Worm (Caenorhabditis elegans) whole organism, L3 larva: Measurements from ENCODE around the gene srxa-14.

ENCODE experiments used
- elt-2 ChIP-seq: sonication (generic microtip); optimal IDR thresholded peaks from 2 replicates; lab custom pipeline; 2016; ENCODE audit warnings: missing genetic modification reagents, mild to moderate bottlenecking, missing genetic modification characterization, missing compliant biosample characterization
- eor-1 ChIP-seq, 2 experiments: fragments of 150-350 bp; optimal IDR thresholded peaks; 2 replicates each; lab custom pipeline; 2014 to 2018; ENCODE audit warnings: missing biosample characterization in 2 of 2, missing genetic modification characterization in 2 of 2
- nhr-11 ChIP-seq: fragments of 150-350 bp; optimal IDR thresholded peaks from 2 replicates; lab custom pipeline; 2014; ENCODE audit warnings: missing biosample characterization, missing genetic modification characterization
- nhr-43 ChIP-seq: sonication (generic microtip); optimal IDR thresholded peaks from 2 replicates; lab custom pipeline; 2016; ENCODE audit warnings: mild to moderate bottlenecking, missing genetic modification characterization, missing compliant biosample characterization; ENCODE audit not compliant: poor library complexity, severe bottlenecking
- nhr-77 ChIP-seq: fragments of 150-350 bp; optimal IDR thresholded peaks from 2 replicates; lab custom pipeline; 2014; ENCODE audit warnings: missing biosample characterization, missing genetic modification characterization
- pha-4 ChIP-seq: fragments of 150-350 bp; optimal IDR thresholded peaks from 2 replicates; lab custom pipeline; 2014; ENCODE audit warnings: missing biosample characterization, missing genetic modification reagents, missing genetic modification characterization
- unc-62 ChIP-seq: fragments of 150-350 bp; sonication (generic microtip); optimal IDR thresholded peaks from 4 replicates; lab custom pipeline; 2014; ENCODE audit warnings: missing biosample characterization, missing genetic modification reagents, missing genetic modification characterization
- ztf-4 ChIP-seq: fragments of 150-350 bp; optimal IDR thresholded peaks from 2 replicates; lab custom pipeline; 2014; ENCODE audit warnings: missing biosample characterization, missing genetic modification characterization

DNA sequence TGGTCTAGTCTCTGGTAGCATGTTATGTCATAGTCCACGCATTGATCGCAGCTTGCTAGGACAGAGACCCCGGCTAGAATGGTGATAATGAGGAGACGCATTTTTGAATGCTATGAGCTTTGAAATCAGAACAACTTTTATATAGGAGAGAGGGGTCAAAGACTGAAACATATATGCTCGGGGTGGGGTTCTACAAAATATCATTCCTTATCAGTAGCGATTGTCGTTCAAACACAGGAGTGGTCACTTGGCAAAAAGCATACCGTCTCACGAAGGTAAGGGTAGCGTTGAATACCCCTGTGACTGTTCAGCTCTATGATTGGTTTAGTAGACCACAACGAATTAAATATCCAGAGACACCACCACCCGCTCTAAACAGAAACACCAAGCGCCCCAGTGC is 42.3 kb upstream of the srxa-14 start, which contains the start of gene F46B3.1:
- TF ChIP-seq pha-4 (tag; lab: Kevin White, UChicago) (no peak), nhr-77 (tag; lab: Kevin White, UChicago) (no peak), elt-2 (tag; lab: Kevin White, UChicago) (no peak), nhr-11 (tag; lab: Kevin White, UChicago) (no peak), unc-62 (GFP tag; lab: Kevin White, UChicago) (no peak), nhr-43 (tag; lab: Kevin White, UChicago) (no peak), eor-1 (tag; optimal IDR thresholded peaks at IDR 0.05; lab: Kevin White, UChicago) (no peak), ztf-4 (tag; lab: Kevin White, UChicago) (no peak)
